Fruit fly (Drosophila melanogaster): ENCODE results near the gene CG10681.

- no peak for TF ChIP-seq CG9705 (GFP tag; optimal IDR thresholded peaks at IDR 0.05)
- TF ChIP-seq pan (optimal IDR thresholded peaks at IDR 0.05): no peak
- no peak for TF ChIP-seq ey (GFP tag; optimal IDR thresholded peaks at IDR 0.05)
- no peak for TF ChIP-seq Myc (optimal IDR thresholded peaks at IDR 0.05)
- TF ChIP-seq lola (GFP tag; optimal IDR thresholded peaks at IDR 0.05): no peak
- no peak for TF ChIP-seq psq (GFP tag; optimal IDR thresholded peaks at IDR 0.05)
- TF ChIP-seq sv (GFP tag; optimal IDR thresholded peaks at IDR 0.05): no peak
- TF ChIP-seq Rel (GFP tag; optimal IDR thresholded peaks at IDR 0.05): no peak
- no peak for TF ChIP-seq Rel (tag; optimal IDR thresholded peaks at IDR 0.05)
- TF ChIP-seq tai (GFP tag; optimal IDR thresholded peaks at IDR 0.05): no peak
- TF ChIP-seq foxo (GFP tag; optimal IDR thresholded peaks at IDR 0.05): no peak
- no peak for TF ChIP-seq Sp1 (GFP tag; optimal IDR thresholded peaks at IDR 0.05)
- no peak for TF ChIP-seq br (GFP tag; optimal IDR thresholded peaks at IDR 0.05)
- no peak for TF ChIP-seq usp (GFP tag; optimal IDR thresholded peaks at IDR 0.05)
Observed at dm6 chr3L:12517443-12518209, 16.3 kb downstream of the CG10681 start.
